Worm (Caenorhabditis elegans) whole organism, late embryonic: ENCODE data around the gene yap-1.

ENCODE experiments used
- ceh-18 ChIP-seq: sonication (generic microtip); optimal IDR thresholded peaks from 2 replicates; lab custom pipeline; 2016; ENCODE audit warnings: missing genetic modification characterization, missing compliant biosample characterization
- ets-4 ChIP-seq: sonication (generic microtip); optimal IDR thresholded peaks from 2 replicates; lab custom pipeline; 2016; ENCODE audit warnings: missing genetic modification characterization, missing compliant biosample characterization
- mec-3 ChIP-seq: sonication (generic microtip); optimal IDR thresholded peaks from 2 replicates; lab custom pipeline; 2016; ENCODE audit warnings: borderline replicate concordance, missing genetic modification characterization, missing compliant biosample characterization
- nhr-11 ChIP-seq: fragments of 150-350 bp; optimal IDR thresholded peaks from 2 replicates; lab custom pipeline; 2014; ENCODE audit warnings: missing biosample characterization, missing genetic modification characterization
- pha-4 ChIP-seq: fragments of 150-350 bp; optimal IDR thresholded peaks from 2 replicates; lab custom pipeline; 2018; ENCODE audit warnings: missing biosample characterization, missing genetic modification reagents, missing genetic modification characterization
- pqm-1 ChIP-seq: sonication (generic microtip); optimal IDR thresholded peaks from 2 replicates; lab custom pipeline; 2016; ENCODE audit warnings: missing genetic modification characterization, missing compliant biosample characterization
- sdc-2 ChIP-seq: sonication (generic microtip); optimal IDR thresholded peaks from 2 replicates; lab custom pipeline; 2016; ENCODE audit warnings: missing genotype, missing genetic modification characterization, missing compliant biosample characterization

- no peak for TF ChIP-seq pqm-1 (tag; lab: Kevin White, UChicago)
- TF ChIP-seq pha-4 (tag; lab: Kevin White, UChicago), result no peak
- no peak for TF ChIP-seq ceh-18 (tag; lab: Kevin White, UChicago)
- TF ChIP-seq mec-3 (tag; lab: Kevin White, UChicago), result no peak
- TF ChIP-seq sdc-2 (tag; lab: Kevin White, UChicago), result no peak
- no peak for TF ChIP-seq ets-4 (tag; lab: Kevin White, UChicago)
- TF ChIP-seq nhr-11 (tag; lab: Kevin White, UChicago), result no peak
Measured at ce11 chrX:10734026-10734425, 42.3 kb downstream of the yap-1 start, which contains the start of gene egl-36.
